Worm (Caenorhabditis elegans) whole organism, young adult: ENCODE data around the gene T07C4.3.

Source experiments
- B0336.3 ChIP-seq: fragments of 200-800 bp; sonication (Bioruptor generic); IDR thresholded peaks from 2 replicates; pipeline ENCODE4 v1.3.6; 2022; ENCODE audit warnings: missing genetic modification characterization, missing compliant biosample characterization
- C17E4.6 ChIP-seq: fragments of 200-800 bp; sonication (Bioruptor generic); IDR thresholded peaks from 2 replicates; pipeline ENCODE4 v1.3.6; 2022; ENCODE audit warnings: missing genetic modification reagents, missing genetic modification characterization, missing compliant biosample characterization
- D2030.7 ChIP-seq: fragments of 200-800 bp; sonication (Bioruptor generic); IDR thresholded peaks from 2 replicates; pipeline ENCODE4 v1.3.6; 2022; ENCODE audit warnings: missing genetic modification reagents, missing genetic modification characterization, missing compliant biosample characterization
- F49E8.2 ChIP-seq: sonication (generic microtip); optimal IDR thresholded peaks from 3 replicates; lab custom pipeline; 2017; ENCODE audit warnings: missing genetic modification characterization, mild to moderate bottlenecking, missing compliant biosample characterization, antibody characterized with exemption, moderate library complexity; ENCODE audit not compliant: insufficient read depth
- T07F8.4 ChIP-seq: sonication (generic microtip); optimal IDR thresholded peaks from 2 replicates; lab custom pipeline; 2016; ENCODE audit warnings: mild to moderate bottlenecking, missing genetic modification characterization, moderate library complexity, missing compliant biosample characterization
- ama-1 ChIP-seq, 3 experiments: fragments of 150-350 bp in 1 of 3; sonication (generic microtip) in 2 of 3; optimal IDR thresholded peaks; 2 replicates each; lab custom pipeline; 2014 to 2018; ENCODE audit warnings: missing biosample characterization in 2 of 3, missing genetic modification characterization in 2 of 3, missing genetic modification reagents in 2 of 3
- attf-6 ChIP-seq: fragments of 200-800 bp; sonication (Bioruptor generic); IDR thresholded peaks from 2 replicates; pipeline ENCODE4 v1.3.6; 2022; ENCODE audit warnings: missing genetic modification reagents, missing genetic modification characterization, missing compliant biosample characterization
- ccch-3 ChIP-seq: fragments of 200-800 bp; sonication (Bioruptor generic); optimal IDR thresholded peaks from 2 replicates; lab custom pipeline; 2018; ENCODE audit warnings: mild to moderate bottlenecking, missing genetic modification characterization, missing compliant biosample characterization
- ceh-100 ChIP-seq: fragments of 200-800 bp; sonication (Bioruptor generic); IDR thresholded peaks from 2 replicates; pipeline ENCODE4 v1.3.6; 2022; ENCODE audit warnings: missing genetic modification reagents, missing genetic modification characterization, missing compliant biosample characterization
- ceh-58 ChIP-seq: fragments of 200-800 bp; sonication (Bioruptor generic); IDR thresholded peaks from 2 replicates; pipeline ENCODE4 v1.3.6; 2022; ENCODE audit warnings: missing genetic modification characterization, missing compliant biosample characterization
- ceh-91 ChIP-seq: fragments of 200-800 bp; sonication (Bioruptor generic); IDR thresholded peaks from 2 replicates; pipeline ENCODE4 v1.3.6; 2022; ENCODE audit warnings: missing genetic modification reagents, missing genetic modification characterization, missing compliant biosample characterization
- chd-7 ChIP-seq: sonication (generic microtip); optimal IDR thresholded peaks from 2 replicates; lab custom pipeline; 2016; ENCODE audit warnings: mild to moderate bottlenecking, missing genetic modification characterization, moderate library complexity, missing compliant biosample characterization
- dox-1 ChIP-seq: fragments of 200-800 bp; sonication (Bioruptor generic); IDR thresholded peaks from 2 replicates; pipeline ENCODE4 v1.3.6; 2022; ENCODE audit warnings: missing genetic modification reagents, missing genetic modification characterization, missing compliant biosample characterization
- dpl-1 ChIP-seq: fragments of 150-350 bp; optimal IDR thresholded peaks from 2 replicates; lab custom pipeline; 2014; ENCODE audit warnings: missing biosample characterization, missing genetic modification reagents, missing genetic modification characterization
- efl-1 ChIP-seq: fragments of 150-350 bp; optimal IDR thresholded peaks from 2 replicates; lab custom pipeline; 2014; ENCODE audit warnings: missing biosample characterization, missing genetic modification reagents, missing genetic modification characterization
- egl-18 ChIP-seq: fragments of 200-800 bp; sonication (Bioruptor generic); IDR thresholded peaks from 2 replicates; pipeline ENCODE4 v1.3.6; 2022; ENCODE audit warnings: missing genetic modification reagents, missing genetic modification characterization, missing compliant biosample characterization
- egrh-3 ChIP-seq: fragments of 200-800 bp; sonication (Bioruptor generic); IDR thresholded peaks from 2 replicates; pipeline ENCODE4 v1.3.6; 2022; ENCODE audit warnings: missing genetic modification reagents, missing genetic modification characterization, missing compliant biosample characterization
- ekl-4 ChIP-seq: fragments of 200-800 bp; sonication (Bioruptor generic); IDR thresholded peaks from 2 replicates; pipeline ENCODE4 v1.3.6; 2022; ENCODE audit warnings: missing genetic modification reagents, missing genetic modification characterization, missing compliant biosample characterization
- ets-4 ChIP-seq: fragments of 200-800 bp; sonication (Bioruptor generic); optimal IDR thresholded peaks from 2 replicates; lab custom pipeline; 2018; ENCODE audit warnings: mild to moderate bottlenecking, missing genetic modification characterization, missing compliant biosample characterization
- him-1 ChIP-seq: sonication (generic microtip); optimal IDR thresholded peaks from 2 replicates; lab custom pipeline; 2016; ENCODE audit warnings: missing genotype, missing genetic modification reagents, missing genetic modification characterization, missing compliant biosample characterization
- lin-40 ChIP-seq: sonication (generic microtip); optimal IDR thresholded peaks from 2 replicates; lab custom pipeline; 2016; ENCODE audit warnings: missing genetic modification characterization, mild to moderate bottlenecking, missing compliant biosample characterization, missing genotype, missing genetic modification reagents
- madf-3 ChIP-seq: fragments of 200-800 bp; sonication (Bioruptor generic); IDR thresholded peaks from 2 replicates; pipeline ENCODE4 v1.3.6; 2022; ENCODE audit warnings: missing genetic modification reagents, missing genetic modification characterization, missing compliant biosample characterization
- mes-4 ChIP-seq: sonication (generic microtip); optimal IDR thresholded peaks from 2 replicates; lab custom pipeline; 2016; ENCODE audit warnings: missing genotype, missing genetic modification characterization, missing compliant biosample characterization
- nfyb-1 ChIP-seq: fragments of 200-800 bp; sonication (Bioruptor generic); IDR thresholded peaks from 2 replicates; pipeline ENCODE4 v1.3.6; 2022; ENCODE audit warnings: missing genetic modification reagents, missing genetic modification characterization, missing compliant biosample characterization
- rcor-1 ChIP-seq: fragments of 200-800 bp; sonication (Bioruptor generic); IDR thresholded peaks from 2 replicates; pipeline ENCODE4 v1.3.6; 2022; ENCODE audit warnings: missing genetic modification reagents, missing genetic modification characterization, missing compliant biosample characterization
- rec-8 ChIP-seq, 2 experiments: sonication (generic microtip); optimal IDR thresholded peaks; 2 replicates each; lab custom pipeline; 2016; ENCODE audit warnings: mild to moderate bottlenecking in 2 of 2, missing genetic modification characterization in 2 of 2, missing genetic modification reagents in 2 of 2, missing genotype in 2 of 2, missing biosample characterization in 1 of 2, missing compliant biosample characterization in 1 of 2, moderate library complexity in 1 of 2
- repo-1 ChIP-seq: sonication (generic microtip); optimal IDR thresholded peaks from 2 replicates; lab custom pipeline; 2017; ENCODE audit warnings: mild to moderate bottlenecking, missing genetic modification characterization, missing compliant biosample characterization
- rpc-1 ChIP-seq, 2 experiments: fragments of 150-350 bp in 1 of 2; sonication (generic microtip) in 1 of 2; optimal IDR thresholded peaks; 2 replicates each; lab custom pipeline; 2014 to 2018; ENCODE audit warnings: missing biosample characterization in 1 of 2, missing genetic modification characterization in 1 of 2, missing genetic modification reagents in 1 of 2, missing genotype in 1 of 2
- sdz-38 ChIP-seq: sonication (generic microtip); optimal IDR thresholded peaks from 2 replicates; lab custom pipeline; 2016; ENCODE audit warnings: missing genotype, missing genetic modification characterization, missing compliant biosample characterization
- somi-1 ChIP-seq: fragments of 200-800 bp; sonication (Bioruptor generic); optimal IDR thresholded peaks from 2 replicates; lab custom pipeline; 2018; ENCODE audit warnings: mild to moderate bottlenecking, missing genetic modification characterization, missing compliant biosample characterization
- sptf-2 ChIP-seq: fragments of 200-800 bp; sonication (Bioruptor generic); optimal IDR thresholded peaks from 2 replicates; lab custom pipeline; 2018; ENCODE audit warnings: mild to moderate bottlenecking, missing genetic modification characterization, missing compliant biosample characterization
- tbp1 ChIP-seq: fragments of 200-800 bp; sonication (Bioruptor generic); optimal IDR thresholded peaks from 2 replicates; lab custom pipeline; 2018; ENCODE audit warnings: mild to moderate bottlenecking, missing genetic modification characterization, missing compliant biosample characterization
- unc-130 ChIP-seq: sonication (generic microtip); optimal IDR thresholded peaks from 2 replicates; lab custom pipeline; 2016; ENCODE audit warnings: missing genetic modification reagents, missing genetic modification characterization, missing compliant biosample characterization
- zfh-2 ChIP-seq: fragments of 200-800 bp; sonication (Bioruptor generic); conservative IDR thresholded peaks from 2 replicates; pipeline ENCODE4 v1.3.6; 2022; ENCODE audit warnings: missing genetic modification reagents, missing genetic modification characterization, missing compliant biosample characterization
- zim-3 ChIP-seq: sonication (generic microtip); optimal IDR thresholded peaks from 2 replicates; lab custom pipeline; 2017; ENCODE audit warnings: mild to moderate bottlenecking, missing genetic modification characterization, moderate library complexity, missing compliant biosample characterization
- ztf-26 ChIP-seq: sonication (generic microtip); optimal IDR thresholded peaks from 2 replicates; lab custom pipeline; 2017; ENCODE audit warnings: missing genetic modification characterization, missing compliant biosample characterization

T07C4.3 gene

ce11 chrIII:10395990-10396389 lies 44.0 kb downstream of the T07C4.3 start, which contains the start of gene M03C11.1:
Gene M03C11.1 (minus strand): TSS chrIII:10396090.
- TF ChIP-seq zim-3 (tag; lab: Kevin White, UChicago) (no peak), ekl-4 (GFP tag; lab: Robert Waterston, UW) (no peak), zfh-2 (GFP tag; lab: Robert Waterston, UW) (no peak), T07F8.4 (tag; lab: Kevin White, UChicago) (no peak), him-1 (tag; lab: Kevin White, UChicago) (no peak), unc-130 (GFP tag; lab: Kevin White, UChicago) (no peak), B0336.3 (no peak), F49E8.2 (tag; lab: Kevin White, UChicago) (no peak), ceh-91 (GFP tag; lab: Robert Waterston, UW) (no peak), somi-1 (no peak), ceh-100 (GFP tag; lab: Robert Waterston, UW) (no peak), C17E4.6 (GFP tag; lab: Robert Waterston, UW) (no peak), nfyb-1 (GFP tag; lab: Robert Waterston, UW) (no peak)

- TF ChIP-seq ccch-3 (no peak), ets-4 (GFP tag; lab: Kevin White, UChicago) (no peak), attf-6 (GFP tag; lab: Robert Waterston, UW) (no peak), F49E8.2 (tag; lab: Kevin White, UChicago) (no peak), ztf-26 (no peak), egl-18 (GFP tag; lab: Robert Waterston, UW) (no peak), rpc-1 (optimal IDR thresholded peaks at IDR 0.05; lab: Kevin White, UChicago) (no peak), rpc-1 (tag; optimal IDR thresholded peaks at IDR 0.05; lab: Kevin White, UChicago) (no peak), sdz-38 (tag; lab: Kevin White, UChicago) (no peak), madf-3 (no peak), efl-1 (GFP tag; lab: Kevin White, UChicago) (no peak), tbp1 (GFP tag; lab: Kevin White, UChicago) (no peak)
These were observed 45.0 kb downstream of the T07C4.3 start for ce11 chrIII:10396891-10397502.

- TF ChIP-seq egrh-3 (peak; percentile 32; the same call in 1 of the 2 replicates), ekl-4 (GFP tag; lab: Robert Waterston, UW) (no peak), ets-4 (GFP tag; lab: Kevin White, UChicago) (no peak), dpl-1 (GFP tag; lab: Kevin White, UChicago) (no peak), repo-1 (tag; lab: Kevin White, UChicago) (no peak), dox-1 (GFP tag; lab: Robert Waterston, UW) (no peak), ceh-58 (GFP tag; lab: Robert Waterston, UW) (0 out of 2 replicates have a peak, but pooled peaks have one; percentile 18), D2030.7 (no peak), ceh-91 (GFP tag; lab: Robert Waterston, UW) (no peak), ama-1 (optimal IDR thresholded peaks at IDR 0.05; lab: Kevin White, UChicago) (no peak), ama-1 (GFP tag; optimal IDR thresholded peaks at IDR 0.05; lab: Kevin White, UChicago) (no peak), mes-4 (tag; lab: Kevin White, UChicago) (no peak), chd-7 (tag; lab: Kevin White, UChicago) (no peak), zfh-2 (GFP tag; lab: Robert Waterston, UW) (peak; percentile 61), lin-40 (no peak), rcor-1 (GFP tag; lab: Robert Waterston, UW) (no peak), rec-8 (tag; optimal IDR thresholded peaks at IDR 0.05; lab: Kevin White, UChicago) (no peak), sptf-2 (GFP tag; lab: Kevin White, UChicago) (no peak)
These were observed 47.0 kb downstream of the T07C4.3 start for ce11 chrIII:10398919-10399318.
